Worm (Caenorhabditis elegans): ENCODE data around the gene F55B12.2.

ce11 chrV:13812931-13813330 is 3.8 kb downstream of the F55B12.2 start, which contains the start of gene ceh-24:
- TF ChIP-seq F57A8.1 (GFP tag; optimal IDR thresholded peaks at IDR 0.05): no peak
- TF ChIP-seq madf-3 (GFP tag; IDR thresholded peaks at IDR 0.05): no peak
- TF ChIP-seq gei-17 (GFP tag; optimal IDR thresholded peaks at IDR 0.05): no peak
- no peak for TF ChIP-seq ztf-6 (GFP tag; IDR thresholded peaks at IDR 0.05)
- TF ChIP-seq Y67H2A.10 (GFP tag; conservative IDR thresholded peaks at IDR 0.05): no peak
- TF ChIP-seq let-607 (tag; optimal IDR thresholded peaks at IDR 0.05): no peak
- no peak for TF ChIP-seq nhr-90 (tag; optimal IDR thresholded peaks at IDR 0.05)
- TF ChIP-seq efl-1 (GFP tag; optimal IDR thresholded peaks at IDR 0.05): no peak
- no peak for TF ChIP-seq atf-7 (tag; optimal IDR thresholded peaks at IDR 0.05)
- no peak for TF ChIP-seq F52B5.7 (tag; optimal IDR thresholded peaks at IDR 0.05)
- TF ChIP-seq K11D2.4 (GFP tag; IDR thresholded peaks at IDR 0.05): no peak
- TF ChIP-seq attf-5 (GFP tag; optimal IDR thresholded peaks at IDR 0.05): no peak
- TF ChIP-seq ama-1 (optimal IDR thresholded peaks at IDR 0.05): no peak
- no peak for TF ChIP-seq ama-1 (GFP tag; optimal IDR thresholded peaks at IDR 0.05)
- TF ChIP-seq sea-2 (GFP tag; IDR thresholded peaks at IDR 0.05): no peak

Measured in whole organism, young adult.